Worm (Caenorhabditis elegans): ENCODE results near the gene nstp-3.

The nstp-3 gene

ce11 chrV:5832799-5833198 lies 34.8 kb upstream of the nstp-3 start (continued):
- TF ChIP-seq sdz-12 (GFP tag; optimal IDR thresholded peaks at IDR 0.05), result no peak
- peak; percentile 20; the same call in 1 of the 2 replicates for TF ChIP-seq dmd-6 (GFP tag; IDR thresholded peaks at IDR 0.05)
- peak; percentile 63; the same call in 1 of the 2 replicates for TF ChIP-seq ceh-20 (GFP tag; IDR thresholded peaks at IDR 0.05)
- no peak for TF ChIP-seq nhr-76 (tag; optimal IDR thresholded peaks at IDR 0.05)
- TF ChIP-seq fkh-10 (GFP tag; optimal IDR thresholded peaks at IDR 0.05), result no peak
- no peak for TF ChIP-seq daf-16 (GFP tag; optimal IDR thresholded peaks at IDR 0.05)
- TF ChIP-seq daf-16 (tag; optimal IDR thresholded peaks at IDR 0.05), result no peak
- TF ChIP-seq skn-1 (tag; optimal IDR thresholded peaks at IDR 0.05), result no peak
- TF ChIP-seq gei-8 (GFP tag; optimal IDR thresholded peaks at IDR 0.05), result no peak
- TF ChIP-seq Y105C5A.15 (GFP tag; IDR thresholded peaks at IDR 0.05), result no peak
- TF ChIP-seq lir-3 (tag; optimal IDR thresholded peaks at IDR 0.05), result no peak
- TF ChIP-seq daf-19 (GFP tag; conservative IDR thresholded peaks at IDR 0.05), result no peak
- no peak for TF ChIP-seq T20F7.1 (GFP tag; optimal IDR thresholded peaks at IDR 0.05)
- peak; percentile 19; the same call in 1 of the 2 replicates for TF ChIP-seq tra-1 (GFP tag; IDR thresholded peaks at IDR 0.05)
- no peak for TF ChIP-seq ceh-32 (tag; optimal IDR thresholded peaks at IDR 0.05; ENCODE audit: poor library complexity)
- TF ChIP-seq Y48G9A.11 (GFP tag; IDR thresholded peaks at IDR 0.05), result no peak
- no peak for TF ChIP-seq dmd-9 (GFP tag; IDR thresholded peaks at IDR 0.05)
- peak in 1 of 2 experiments; percentile 99 for TF ChIP-seq unc-62 (GFP tag; optimal IDR thresholded peaks at IDR 0.05 in 1 of 2)
- TF ChIP-seq unc-62 (tag; optimal IDR thresholded peaks at IDR 0.05), result no peak
- no peak for TF ChIP-seq saeg-2 (GFP tag; IDR thresholded peaks at IDR 0.05)
- TF ChIP-seq vab-7 (GFP tag; IDR thresholded peaks at IDR 0.05), result no peak
- TF ChIP-seq F10B5.3 (tag; optimal IDR thresholded peaks at IDR 0.05), result no peak
- no peak for TF ChIP-seq nhr-25 (tag; optimal IDR thresholded peaks at IDR 0.05; ENCODE audit: borderline replicate concordance, insufficient read depth)
- no peak for TF ChIP-seq T26A8.4 (GFP tag; IDR thresholded peaks at IDR 0.05)

ce11 chrV:5831253-5831652 lies 33.2 kb upstream of the nstp-3 start:
- peak in 1 of 2 experiments; percentile 95 for TF ChIP-seq unc-62 (GFP tag; optimal IDR thresholded peaks at IDR 0.05 in 1 of 2)
- no peak for TF ChIP-seq unc-62 (tag; optimal IDR thresholded peaks at IDR 0.05)
- no peak for TF ChIP-seq nhr-11 (tag; optimal IDR thresholded peaks at IDR 0.05)
- TF ChIP-seq zip-2 (tag; optimal IDR thresholded peaks at IDR 0.05), result no peak
- TF ChIP-seq D1046.2 (GFP tag; IDR thresholded peaks at IDR 0.05), result no peak

- TF ChIP-seq mdl-1 (tag; optimal IDR thresholded peaks at IDR 0.05) (no peak), aha-1 (tag) (peak; percentile 80), daf-16 (GFP tag; optimal IDR thresholded peaks at IDR 0.05) (no peak), daf-16 (tag; optimal IDR thresholded peaks at IDR 0.05) (no peak)
These were observed 28.6 kb upstream of the nstp-3 start, which contains the start of gene let-418 for ce11 chrV:5826592-5826991. TSS of gene let-418 (plus strand) at chrV:5826833.

ce11 chrV:5825478-5825877 lies 27.4 kb upstream of the nstp-3 start:
- TF ChIP-seq F44E2.7 (GFP tag; IDR thresholded peaks at IDR 0.05) (no peak), F49E8.2 (tag; optimal IDR thresholded peaks at IDR 0.05; ENCODE audit: borderline replicate concordance) (peak; percentile 5), F37D6.2 (tag; optimal IDR thresholded peaks at IDR 0.05) (no peak), unc-62 (GFP tag; optimal IDR thresholded peaks at IDR 0.05 in 1 of 2) (peak in 1 of 2 experiments; percentile 58), unc-62 (tag; optimal IDR thresholded peaks at IDR 0.05) (no peak), nhr-6 (tag; optimal IDR thresholded peaks at IDR 0.05) (no peak), ZK337.2 (GFP tag; IDR thresholded peaks at IDR 0.05) (no peak)

- TF ChIP-seq ceh-44 (GFP tag; IDR thresholded peaks at IDR 0.05) (no peak), lsy-2 (tag; optimal IDR thresholded peaks at IDR 0.05) (peak in 1 of 2 experiments; percentile 58), zag-1 (tag; optimal IDR thresholded peaks at IDR 0.05) (no peak), T20F7.1 (GFP tag; optimal IDR thresholded peaks at IDR 0.05) (no peak), nhr-48 (tag; optimal IDR thresholded peaks at IDR 0.05) (peak; percentile 86), lir-3 (tag; optimal IDR thresholded peaks at IDR 0.05) (no peak), nhr-41 (GFP tag; IDR thresholded peaks at IDR 0.05) (no peak), nhr-102 (tag; optimal IDR thresholded peaks at IDR 0.05) (peak; percentile 85), Y75B8A.6 (GFP tag; IDR thresholded peaks at IDR 0.05) (no peak), arid-1 (GFP tag; conservative IDR thresholded peaks at IDR 0.05) (no peak), F37D6.2 (tag; optimal IDR thresholded peaks at IDR 0.05) (no peak), lim-7 (GFP tag; IDR thresholded peaks at IDR 0.05) (no peak), lin-39 (tag; optimal IDR thresholded peaks at IDR 0.05) (no peak), fos-1 (tag; optimal IDR thresholded peaks at IDR 0.05) (no peak), nhr-111 (GFP tag; optimal IDR thresholded peaks at IDR 0.05) (no peak)
These were observed 24.9 kb upstream of the nstp-3 start for ce11 chrV:5822968-5823367.

Data from whole organism, L4 larva.